Fruit fly (Drosophila melanogaster): Measurements from ENCODE around the gene CG33080.

The CG33080 gene

DNA sequence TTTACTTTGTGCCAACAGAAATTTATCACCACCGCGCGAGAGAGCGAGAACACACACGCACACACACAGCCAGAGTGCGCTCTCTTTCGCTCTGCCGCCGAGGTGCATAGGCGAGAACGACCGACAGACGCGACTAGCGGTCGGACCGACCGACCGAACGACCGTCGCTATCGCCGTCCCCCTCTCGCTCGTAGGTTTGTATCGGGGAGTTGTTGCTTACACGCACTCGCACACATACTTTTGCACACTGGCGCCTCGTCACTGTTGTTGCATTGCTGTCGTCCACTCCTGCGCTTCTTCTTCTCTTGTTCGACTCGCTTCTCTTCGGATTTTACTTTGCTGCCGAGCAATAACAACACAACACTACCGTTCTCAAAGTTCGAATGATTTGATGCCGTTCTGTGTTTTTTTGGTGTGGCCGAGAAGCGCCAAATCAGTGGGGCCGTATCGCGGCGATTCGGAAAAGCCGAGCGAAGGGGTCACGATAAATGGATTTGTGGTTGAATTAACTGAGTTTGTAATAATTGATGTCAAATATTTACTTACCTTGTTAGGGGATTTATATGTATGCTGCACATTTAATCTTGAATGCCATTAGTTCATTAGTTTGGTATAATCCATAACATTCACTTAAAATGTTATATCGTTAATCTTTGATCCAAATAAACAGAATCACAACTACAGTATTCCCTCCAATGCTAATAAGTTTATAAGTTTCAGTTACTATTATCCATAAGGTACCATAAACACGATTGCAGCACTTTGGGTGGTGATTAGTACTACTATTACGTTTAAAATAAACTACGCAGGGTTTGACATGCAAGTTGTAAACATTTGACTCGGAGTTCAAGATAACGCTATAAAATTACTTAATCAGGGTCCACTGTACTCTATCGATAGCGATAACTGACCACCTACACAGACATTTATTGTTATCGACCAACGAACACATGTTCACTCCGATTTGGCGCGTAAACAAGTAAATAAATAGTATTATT, 29.6 kb upstream of the CG33080 start, which contains the start of the genes IntS6 and Rtel1 (continued):
- no peak for TF ChIP-seq hkb (optimal IDR thresholded peaks at IDR 0.05)
- peak; percentile 88 for TF ChIP-seq hkb (GFP tag; IDR thresholded peaks at IDR 0.05)
- peak; percentile 88 for TF ChIP-seq CG13894 (tag; optimal IDR thresholded peaks at IDR 0.05)
- TF ChIP-seq Deaf1 (tag; optimal IDR thresholded peaks at IDR 0.05): peak; percentile 96
- TF ChIP-seq sens (GFP tag): peak; percentile 98
- peak; percentile 94 for TF ChIP-seq CG9817 (tag; optimal IDR thresholded peaks at IDR 0.05)
- TF ChIP-seq knrl (GFP tag; IDR thresholded peaks at IDR 0.05; ENCODE audit: partially characterized antibody): no peak; the same call in 2 of the 3 replicates
- peak; percentile 76 for TF ChIP-seq btn (GFP tag; optimal IDR thresholded peaks at IDR 0.05)
- peak; percentile 70 for TF ChIP-seq CG10274 (GFP tag; optimal IDR thresholded peaks at IDR 0.05)
- no peak; the same call in 1 of the 2 replicates for TF ChIP-seq inv (GFP tag; IDR thresholded peaks at IDR 0.05; ENCODE audit: partially characterized antibody)
- no peak for TF ChIP-seq fru (optimal IDR thresholded peaks at IDR 0.05)
- TF ChIP-seq Hr3 (GFP tag; optimal IDR thresholded peaks at IDR 0.05): peak; percentile 89
- peak; percentile 93 for TF ChIP-seq lmd (GFP tag; IDR thresholded peaks at IDR 0.05)
- TF ChIP-seq Dbx (GFP tag; IDR thresholded peaks at IDR 0.05): peak; percentile 84
- TF ChIP-seq caup (GFP tag; optimal IDR thresholded peaks at IDR 0.05; ENCODE audit: severe bottlenecking): peak; percentile 88
- TF ChIP-seq CG7987 (GFP tag; optimal IDR thresholded peaks at IDR 0.05): peak; percentile 52
- peak; percentile 90 for TF ChIP-seq CG9215 (GFP tag; IDR thresholded peaks at IDR 0.05)
- peak; percentile 66; the same call in 1 of the 2 replicates for TF ChIP-seq cas (GFP tag; IDR thresholded peaks at IDR 0.05)
- peak; percentile 38 for TF ChIP-seq CTCF (GFP tag; optimal IDR thresholded peaks at IDR 0.05)
- peak; percentile 61 for TF ChIP-seq CG10959 (GFP tag; IDR thresholded peaks at IDR 0.05)
- TF ChIP-seq CG7786 (GFP tag; optimal IDR thresholded peaks at IDR 0.05): peak; percentile 93
- TF ChIP-seq lilli (GFP tag; optimal IDR thresholded peaks at IDR 0.05): peak; percentile 96
- TF ChIP-seq CG2678 (tag; optimal IDR thresholded peaks at IDR 0.05): peak; percentile 94
- TF ChIP-seq da (GFP tag; optimal IDR thresholded peaks at IDR 0.05): peak; percentile 66
- TF ChIP-seq CG33213 (GFP tag; optimal IDR thresholded peaks at IDR 0.05): peak; percentile 79
- peak; percentile 41; the same call in 1 of the 3 replicates for TF ChIP-seq CG7963 (GFP tag; IDR thresholded peaks at IDR 0.05; ENCODE audit: partially characterized antibody)
- TF ChIP-seq CG31224 (GFP tag; IDR thresholded peaks at IDR 0.05): peak; percentile 87
- TF ChIP-seq ken (GFP tag; IDR thresholded peaks at IDR 0.05): peak; percentile 88
- TF ChIP-seq hbn (GFP tag; IDR thresholded peaks at IDR 0.05; ENCODE audit: partially characterized antibody): no peak
- peak; percentile 69 for TF ChIP-seq CG3407 (GFP tag; optimal IDR thresholded peaks at IDR 0.05)
- TF ChIP-seq CoRest (tag; optimal IDR thresholded peaks at IDR 0.05): peak; percentile 94
- TF ChIP-seq Dek (tag; optimal IDR thresholded peaks at IDR 0.05): peak; percentile 90
- peak; percentile 75 for TF ChIP-seq ab (GFP tag; optimal IDR thresholded peaks at IDR 0.05)
- peak; percentile 69 for TF ChIP-seq Ravus (GFP tag; IDR thresholded peaks at IDR 0.05)
- peak; percentile 81 for TF ChIP-seq dmrt11E (tag; optimal IDR thresholded peaks at IDR 0.05)
- peak; percentile 76 for TF ChIP-seq D19A (tag; optimal IDR thresholded peaks at IDR 0.05)
- peak; percentile 84 for TF ChIP-seq CG17568 (GFP tag; optimal IDR thresholded peaks at IDR 0.05)
- TF ChIP-seq Lpt (GFP tag; optimal IDR thresholded peaks at IDR 0.05): no peak
- TF ChIP-seq Mrtf (GFP tag; IDR thresholded peaks at IDR 0.05): peak; percentile 89
- peak; percentile 52 for TF ChIP-seq CG7271 (tag; optimal IDR thresholded peaks at IDR 0.05)
- TF ChIP-seq CG10366 (GFP tag; IDR thresholded peaks at IDR 0.05): peak; percentile 85
- peak; percentile 86 for TF ChIP-seq CG13775 (GFP tag; optimal IDR thresholded peaks at IDR 0.05)
- peak; percentile 90 for TF ChIP-seq PHDP (tag; optimal IDR thresholded peaks at IDR 0.05)
- TF ChIP-seq nerfin-2 (GFP tag; IDR thresholded peaks at IDR 0.05; ENCODE audit: partially characterized antibody): no peak
- peak; percentile 80 for TF ChIP-seq Mad (GFP tag; optimal IDR thresholded peaks at IDR 0.05)
- TF ChIP-seq Antp (GFP tag; optimal IDR thresholded peaks at IDR 0.05): peak; percentile 94
- peak; percentile 90 for TF ChIP-seq ems (GFP tag; optimal IDR thresholded peaks at IDR 0.05)
- peak; percentile 70 for TF ChIP-seq CG30020 (tag; optimal IDR thresholded peaks at IDR 0.05)
- peak; percentile 73 for TF ChIP-seq CG8281 (tag; optimal IDR thresholded peaks at IDR 0.05)

Data from whole organism, embryonic.